Worm (Caenorhabditis elegans): Measurements from ENCODE around the gene exo-1.

The exo-1 gene

DNA sequence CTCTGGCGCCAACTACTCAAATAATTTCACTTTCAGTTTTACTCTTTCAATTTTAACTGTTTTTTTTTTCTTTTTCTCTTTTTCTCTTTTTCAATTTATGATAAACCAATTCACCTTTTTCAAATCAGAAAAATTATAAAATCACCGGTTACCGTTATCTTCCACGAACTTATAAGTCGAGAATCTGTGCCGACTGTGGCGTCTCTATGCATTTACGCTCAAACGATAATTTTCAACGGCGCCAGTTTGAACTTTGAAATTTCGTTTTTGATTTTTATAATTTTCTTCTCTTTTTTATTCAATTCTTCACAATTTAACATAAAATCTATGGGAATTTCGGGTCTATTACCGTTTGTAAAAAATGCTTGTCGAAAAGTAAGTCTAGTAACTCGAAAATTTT, at the start of gene exo-1:
Gene exo-1 (plus strand): TSS at position 101 of the 400 bp plus-strand sequence.
- TF ChIP-seq nhr-6 (tag; optimal IDR thresholded peaks at IDR 0.05) (no peak), nhr-23 (tag; optimal IDR thresholded peaks at IDR 0.05) (no peak), zag-1 (tag; optimal IDR thresholded peaks at IDR 0.05) (peak; percentile 1), mab-5 (tag; optimal IDR thresholded peaks at IDR 0.05) (no peak), sma-3 (GFP tag; optimal IDR thresholded peaks at IDR 0.05) (peak; percentile 70), crh-2 (tag; optimal IDR thresholded peaks at IDR 0.05) (peak; percentile 66), unc-62 (GFP tag; optimal IDR thresholded peaks at IDR 0.05) (no peak), fos-1 (tag; optimal IDR thresholded peaks at IDR 0.05) (peak; percentile 63), ama-1 (optimal IDR thresholded peaks at IDR 0.05) (no peak), mdl-1 (tag; optimal IDR thresholded peaks at IDR 0.05) (no peak), snpc-4 (tag; optimal IDR thresholded peaks at IDR 0.05) (peak; percentile 53), skn-1 (tag; optimal IDR thresholded peaks at IDR 0.05) (no peak), nhr-25 (tag; optimal IDR thresholded peaks at IDR 0.05) (peak; percentile 63), sma-9 (GFP tag; optimal IDR thresholded peaks at IDR 0.05) (peak; percentile 26), sma-9 (tag; optimal IDR thresholded peaks at IDR 0.05) (no peak), ZK546.5 (tag; optimal IDR thresholded peaks at IDR 0.05) (no peak), lin-13 (GFP tag; optimal IDR thresholded peaks at IDR 0.05) (peak; percentile 75), blmp-1 (tag; optimal IDR thresholded peaks at IDR 0.05; ENCODE audit: insufficient read depth) (peak; percentile 21), lin-11 (tag; optimal IDR thresholded peaks at IDR 0.05) (no peak), C34F6.9 (tag; optimal IDR thresholded peaks at IDR 0.05) (peak; percentile 41), nhr-129 (tag; optimal IDR thresholded peaks at IDR 0.05) (peak; percentile 70), nhr-11 (tag; optimal IDR thresholded peaks at IDR 0.05) (no peak), nhr-77 (tag; optimal IDR thresholded peaks at IDR 0.05) (no peak), unc-39 (tag; optimal IDR thresholded peaks at IDR 0.05) (no peak), ztf-4 (tag; optimal IDR thresholded peaks at IDR 0.05) (no peak), gmeb-1 (tag; optimal IDR thresholded peaks at IDR 0.05) (peak; percentile 91), unc-55 (GFP tag; optimal IDR thresholded peaks at IDR 0.05) (peak; percentile 87), elt-1 (tag; optimal IDR thresholded peaks at IDR 0.05) (no peak), lsy-2 (tag; optimal IDR thresholded peaks at IDR 0.05) (peak in 1 of 2 experiments; percentile 77), dmd-4 (tag; optimal IDR thresholded peaks at IDR 0.05) (no peak)

DNA sequence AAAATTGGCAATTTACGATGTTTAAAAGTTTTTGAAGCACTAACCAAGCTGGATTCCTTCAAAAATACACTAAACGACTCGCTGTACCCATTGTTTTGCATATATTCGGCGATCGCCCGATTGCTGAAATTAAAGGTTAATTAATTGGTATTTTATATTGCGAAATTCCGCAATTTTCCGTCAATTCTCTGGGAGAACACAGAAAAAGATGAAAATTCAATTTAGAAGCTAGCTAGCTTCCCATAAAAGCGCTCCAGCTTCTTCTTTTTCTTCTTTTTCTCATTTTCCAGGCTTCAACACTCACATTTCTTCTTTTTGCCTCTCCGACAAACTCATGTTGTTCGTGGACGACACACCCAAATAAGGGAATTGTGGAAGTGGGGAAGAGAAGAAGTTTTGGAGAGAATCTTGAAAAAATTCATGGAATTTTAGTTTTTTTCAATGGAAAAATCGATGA, 47.0 kb upstream of the exo-1 start, which contains the start of gene lis-1:
Gene lis-1 (minus strand): TSS at position 407 of the 457 bp plus-strand sequence.
- TF ChIP-seq lsy-2 (tag; optimal IDR thresholded peaks at IDR 0.05) (peak in 1 of 2 experiments; percentile 46), snpc-4 (tag; optimal IDR thresholded peaks at IDR 0.05) (no peak), lin-11 (tag; optimal IDR thresholded peaks at IDR 0.05) (no peak)

DNA sequence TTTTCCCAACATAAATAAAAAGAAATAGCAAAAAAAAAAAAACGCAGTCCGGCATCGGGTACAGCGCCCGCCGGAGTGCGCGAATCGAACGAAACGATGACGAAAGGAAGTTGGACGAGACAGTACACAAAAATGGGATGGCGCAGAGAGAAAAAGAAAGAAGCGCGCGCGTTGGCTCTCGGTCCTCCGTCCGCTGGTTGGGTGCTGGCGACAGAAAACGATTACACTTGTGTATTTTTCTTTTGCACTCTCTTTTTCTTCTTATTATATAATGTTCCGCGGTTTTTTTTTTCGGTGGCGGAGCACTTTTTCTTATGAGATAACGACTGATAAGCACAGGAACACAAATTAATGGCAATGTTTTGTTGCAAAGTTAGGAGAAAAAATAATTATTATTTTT, 46.1 kb upstream of the exo-1 start:
- TF ChIP-seq aly-2 (tag; optimal IDR thresholded peaks at IDR 0.05), result no peak
- TF ChIP-seq unc-39 (tag; optimal IDR thresholded peaks at IDR 0.05), result no peak
- TF ChIP-seq C34F6.9 (tag; optimal IDR thresholded peaks at IDR 0.05), result peak; percentile 40
- peak; percentile 36 for TF ChIP-seq lin-11 (tag; optimal IDR thresholded peaks at IDR 0.05)
- TF ChIP-seq unc-55 (GFP tag; optimal IDR thresholded peaks at IDR 0.05), result peak; percentile 54
- TF ChIP-seq blmp-1 (tag; optimal IDR thresholded peaks at IDR 0.05; ENCODE audit: insufficient read depth), result no peak
- TF ChIP-seq peb-1 (tag; optimal IDR thresholded peaks at IDR 0.05), result no peak
- TF ChIP-seq lin-13 (GFP tag; optimal IDR thresholded peaks at IDR 0.05), result no peak
- TF ChIP-seq mab-5 (tag; optimal IDR thresholded peaks at IDR 0.05), result no peak
- no peak for TF ChIP-seq nhr-25 (tag; optimal IDR thresholded peaks at IDR 0.05)
- TF ChIP-seq ztf-11 (tag; optimal IDR thresholded peaks at IDR 0.05), result no peak
- TF ChIP-seq lin-39 (tag; optimal IDR thresholded peaks at IDR 0.05), result no peak
- peak; percentile 24 for TF ChIP-seq nhr-129 (tag; optimal IDR thresholded peaks at IDR 0.05)
- peak; percentile 86 for TF ChIP-seq fos-1 (tag; optimal IDR thresholded peaks at IDR 0.05)
- TF ChIP-seq Y55F3AM.14 (GFP tag; optimal IDR thresholded peaks at IDR 0.05), result no peak
- TF ChIP-seq sma-9 (GFP tag; optimal IDR thresholded peaks at IDR 0.05), result no peak
- TF ChIP-seq sma-9 (tag; optimal IDR thresholded peaks at IDR 0.05), result no peak
- TF ChIP-seq nhr-237 (tag; optimal IDR thresholded peaks at IDR 0.05), result no peak
- TF ChIP-seq dmd-4 (tag; optimal IDR thresholded peaks at IDR 0.05), result no peak
- TF ChIP-seq R02D3.7 (tag; optimal IDR thresholded peaks at IDR 0.05), result no peak
- no peak for TF ChIP-seq elt-3 (tag; optimal IDR thresholded peaks at IDR 0.05)
- TF ChIP-seq ZK546.5 (tag; optimal IDR thresholded peaks at IDR 0.05), result no peak
- no peak for TF ChIP-seq nhr-10 (tag; optimal IDR thresholded peaks at IDR 0.05)
- TF ChIP-seq mdl-1 (tag; optimal IDR thresholded peaks at IDR 0.05), result peak in 1 of 2 experiments; percentile 19
- no peak for TF ChIP-seq alr-1 (tag; optimal IDR thresholded peaks at IDR 0.05)
- no peak for TF ChIP-seq nhr-21 (tag; optimal IDR thresholded peaks at IDR 0.05)
- no peak for TF ChIP-seq nhr-11 (tag; optimal IDR thresholded peaks at IDR 0.05)
- no peak for TF ChIP-seq skn-1 (tag; optimal IDR thresholded peaks at IDR 0.05)
- peak; percentile 77 for TF ChIP-seq F13H6.1 (tag; optimal IDR thresholded peaks at IDR 0.05)
- peak; percentile 52 for TF ChIP-seq crh-2 (tag; optimal IDR thresholded peaks at IDR 0.05)
- no peak for TF ChIP-seq ceh-16 (tag; optimal IDR thresholded peaks at IDR 0.05)
- TF ChIP-seq zag-1 (tag; optimal IDR thresholded peaks at IDR 0.05), result peak; percentile 13
- no peak for TF ChIP-seq ama-1 (optimal IDR thresholded peaks at IDR 0.05)
- TF ChIP-seq gmeb-1 (tag; optimal IDR thresholded peaks at IDR 0.05), result peak; percentile 24
- TF ChIP-seq nhr-12 (tag; optimal IDR thresholded peaks at IDR 0.05), result no peak
- TF ChIP-seq nhr-6 (tag; optimal IDR thresholded peaks at IDR 0.05), result no peak
- no peak for TF ChIP-seq elt-1 (tag; optimal IDR thresholded peaks at IDR 0.05)
- TF ChIP-seq ceh-82 (tag; optimal IDR thresholded peaks at IDR 0.05), result no peak
- TF ChIP-seq sem-4 (tag; optimal IDR thresholded peaks at IDR 0.05), result no peak
- no peak for TF ChIP-seq mbf-1 (tag; optimal IDR thresholded peaks at IDR 0.05)
- TF ChIP-seq nhr-23 (tag; optimal IDR thresholded peaks at IDR 0.05), result no peak
